Worm (Caenorhabditis elegans): ENCODE data around the gene F55C12.19.

Gene F55C12.19

ce11 chrII:5911939-5912523 is 46.1 kb downstream of the F55C12.19 start (continued):
- TF ChIP-seq Y105C5A.15 (GFP tag; IDR thresholded peaks at IDR 0.05) = no peak
- TF ChIP-seq dpl-1 (GFP tag; optimal IDR thresholded peaks at IDR 0.05) = no peak
- no peak for TF ChIP-seq zfp-2 (tag; optimal IDR thresholded peaks at IDR 0.05)
- peak; percentile 88 for TF ChIP-seq dve-1 (tag; optimal IDR thresholded peaks at IDR 0.05; ENCODE audit: insufficient read depth)
- TF ChIP-seq mxl-2 (GFP tag; conservative IDR thresholded peaks at IDR 0.05) = no peak
- TF ChIP-seq zag-1 (tag; optimal IDR thresholded peaks at IDR 0.05) = no peak
- no peak for TF ChIP-seq lin-29 (GFP tag; IDR thresholded peaks at IDR 0.05)
- no peak for TF ChIP-seq madf-5 (GFP tag; IDR thresholded peaks at IDR 0.05)
- TF ChIP-seq nhr-11 (tag; optimal IDR thresholded peaks at IDR 0.05) = no peak
- TF ChIP-seq lim-7 (GFP tag; IDR thresholded peaks at IDR 0.05) = no peak
- TF ChIP-seq spr-1 (tag; optimal IDR thresholded peaks at IDR 0.05) = no peak
- TF ChIP-seq ceh-32 (tag; optimal IDR thresholded peaks at IDR 0.05; ENCODE audit: poor library complexity) = no peak
- peak; percentile 18 for TF ChIP-seq hlh-30 (tag; optimal IDR thresholded peaks at IDR 0.05; ENCODE audit: insufficient read depth)
- TF ChIP-seq nhr-10 (tag; optimal IDR thresholded peaks at IDR 0.05) = no peak
- no peak for TF ChIP-seq ceh-82 (tag; optimal IDR thresholded peaks at IDR 0.05)
- no peak for TF ChIP-seq D1046.2 (GFP tag; IDR thresholded peaks at IDR 0.05)
- peak; percentile 34; the same call in 1 of the 2 replicates for TF ChIP-seq lin-1 (GFP tag; IDR thresholded peaks at IDR 0.05)
- peak in 1 of 2 experiments; percentile 6 for TF ChIP-seq hif-1 (tag; optimal IDR thresholded peaks at IDR 0.05)
- no peak for TF ChIP-seq snpc-1.2 (GFP tag; IDR thresholded peaks at IDR 0.05)
- TF ChIP-seq lin-38 (GFP tag; IDR thresholded peaks at IDR 0.05) = no peak
- peak in 1 of 2 experiments; percentile 86 for TF ChIP-seq unc-62 (GFP tag; optimal IDR thresholded peaks at IDR 0.05 in 1 of 2)
- no peak for TF ChIP-seq unc-62 (tag; optimal IDR thresholded peaks at IDR 0.05)
- no peak for TF ChIP-seq dmd-9 (GFP tag; IDR thresholded peaks at IDR 0.05)
- TF ChIP-seq cey-2 (tag; optimal IDR thresholded peaks at IDR 0.05; ENCODE audit: borderline replicate concordance, insufficient read depth) = no peak
- peak; percentile 56 for TF ChIP-seq T20F7.1 (GFP tag; optimal IDR thresholded peaks at IDR 0.05)
- TF ChIP-seq nhr-28 (tag; optimal IDR thresholded peaks at IDR 0.05) = peak; percentile 93
- TF ChIP-seq Y5F2A.4 (GFP tag; optimal IDR thresholded peaks at IDR 0.05) = no peak
- TF ChIP-seq Y75B8A.6 (GFP tag; IDR thresholded peaks at IDR 0.05) = no peak
- TF ChIP-seq lsy-2 (tag; optimal IDR thresholded peaks at IDR 0.05) = peak in 1 of 2 experiments; percentile 45
- TF ChIP-seq vab-7 (GFP tag; IDR thresholded peaks at IDR 0.05) = no peak
- TF ChIP-seq nhr-48 (tag; optimal IDR thresholded peaks at IDR 0.05) = peak; percentile 36
- no peak for TF ChIP-seq ceh-62 (tag; optimal IDR thresholded peaks at IDR 0.05)
- TF ChIP-seq lin-13 (GFP tag; optimal IDR thresholded peaks at IDR 0.05) = peak; percentile 14
- TF ChIP-seq saeg-2 (GFP tag; IDR thresholded peaks at IDR 0.05) = no peak
- peak; percentile 90 for TF ChIP-seq dmd-6 (GFP tag; IDR thresholded peaks at IDR 0.05)
- TF ChIP-seq hlh-11 (tag; optimal IDR thresholded peaks at IDR 0.05) = peak; percentile 85
- TF ChIP-seq mdl-1 (tag; optimal IDR thresholded peaks at IDR 0.05) = peak in 1 of 2 experiments; percentile 46
- TF ChIP-seq F37D6.2 (tag; optimal IDR thresholded peaks at IDR 0.05) = no peak
- no peak for TF ChIP-seq spr-3 (GFP tag; optimal IDR thresholded peaks at IDR 0.05)

ce11 chrII:5913897-5914296 is 48.0 kb downstream of the F55C12.19 start:
- peak; percentile 43 for TF ChIP-seq nhr-77 (tag; optimal IDR thresholded peaks at IDR 0.05)
- TF ChIP-seq ces-1 (GFP tag; optimal IDR thresholded peaks at IDR 0.05) = no peak
- no peak for TF ChIP-seq spr-1 (tag; optimal IDR thresholded peaks at IDR 0.05)
- TF ChIP-seq nhr-28 (tag; optimal IDR thresholded peaks at IDR 0.05) = peak; percentile 83
- TF ChIP-seq T20F7.1 (GFP tag; optimal IDR thresholded peaks at IDR 0.05) = peak; percentile 11
- TF ChIP-seq daf-16 (GFP tag; optimal IDR thresholded peaks at IDR 0.05) = no peak
- TF ChIP-seq daf-16 (tag; optimal IDR thresholded peaks at IDR 0.05) = peak; percentile 34
- no peak for TF ChIP-seq lin-38 (GFP tag; IDR thresholded peaks at IDR 0.05)
- peak; percentile 41 for TF ChIP-seq hlh-11 (tag; optimal IDR thresholded peaks at IDR 0.05)
- TF ChIP-seq mep-1 (tag; optimal IDR thresholded peaks at IDR 0.05) = peak; percentile 36
- peak; percentile 11 for TF ChIP-seq pqm-1 (tag; optimal IDR thresholded peaks at IDR 0.05)
- TF ChIP-seq dve-1 (tag; optimal IDR thresholded peaks at IDR 0.05; ENCODE audit: insufficient read depth) = peak; percentile 58

Measured in whole organism, L4 larva.